Fruit fly (Drosophila melanogaster): ENCODE results near the gene CG10175.

dm6 chr3R:23556843-23557242 is 26.1 kb upstream of the CG10175 start, which contains the start of gene CG10164:
- TF ChIP-seq fd96Ca (GFP tag; IDR thresholded peaks at IDR 0.05) = no peak
- no peak for TF ChIP-seq CG15710 (tag; optimal IDR thresholded peaks at IDR 0.05)
- TF ChIP-seq CG34367 (tag; optimal IDR thresholded peaks at IDR 0.05) = no peak
- TF ChIP-seq gl (tag; optimal IDR thresholded peaks at IDR 0.05) = no peak
- TF ChIP-seq CG12605 (GFP tag; IDR thresholded peaks at IDR 0.05) = no peak
